Worm (Caenorhabditis elegans) whole organism, mixed stage, embryonic: ENCODE measurements around the gene faah-4.

Experiments
- lin-32 ChIP-seq: fragments of 200-800 bp; sonication (Bioruptor generic); optimal IDR thresholded peaks from 2 replicates; lab custom pipeline; 2018; ENCODE audit warnings: mild to moderate bottlenecking, missing genetic modification characterization, missing compliant biosample characterization
- snpc-4 ChIP-seq: fragments of 150-350 bp; optimal IDR thresholded peaks from 2 replicates; lab custom pipeline; 2014; ENCODE audit warnings: missing biosample characterization, missing genetic modification characterization

DNA sequence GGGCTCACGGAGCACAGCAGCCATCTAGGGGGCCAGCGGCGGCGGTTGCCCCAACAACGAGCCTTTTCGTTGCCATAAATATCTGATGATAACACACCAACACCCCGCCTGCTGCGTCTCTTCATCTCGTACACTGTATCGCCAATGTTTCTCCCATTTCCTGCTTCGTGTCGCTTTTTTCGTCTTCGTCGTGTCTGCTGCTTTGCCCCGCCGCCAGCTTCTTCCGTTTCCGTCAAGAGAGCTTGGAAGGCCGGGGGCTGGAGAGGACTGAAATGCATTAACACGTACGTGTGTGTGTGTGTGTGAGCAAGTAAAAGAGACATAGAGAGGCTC is 26.2 kb upstream of the faah-4 start:
- TF ChIP-seq snpc-4 (tag; lab: Kevin White, UChicago) = no peak
- peak; percentile 6 for TF ChIP-seq lin-32 (GFP tag; lab: Kevin White, UChicago)
